Worm (Caenorhabditis elegans) whole organism, midembryonic: ENCODE measurements around the gene C04E6.12.

Experiments
- T22C8.4 ChIP-seq: fragments of 200-800 bp; sonication (Bioruptor generic); IDR thresholded peaks from 2 replicates; pipeline ENCODE4 v1.3.6; 2022; ENCODE audit warnings: missing genetic modification characterization, missing compliant biosample characterization
- flt-1 ChIP-seq: fragments of 200-800 bp; sonication (Bioruptor generic); IDR thresholded peaks from 2 replicates; pipeline ENCODE4 v1.3.6; 2022; ENCODE audit warnings: missing genetic modification characterization, missing compliant biosample characterization
- klf-2 ChIP-seq: fragments of 200-800 bp; sonication (Bioruptor generic); conservative IDR thresholded peaks from 2 replicates; pipeline ENCODE4 v1.3.6; 2022; ENCODE audit warnings: missing genetic modification reagents, missing genetic modification characterization, missing compliant biosample characterization
- med-1 ChIP-seq: sonication (generic microtip); optimal IDR thresholded peaks from 2 replicates; lab custom pipeline; 2017; ENCODE audit warnings: missing genetic modification characterization, mild to moderate bottlenecking, missing compliant biosample characterization, antibody characterized with exemption, missing genetic modification reagents; ENCODE audit not compliant: insufficient read depth
- ref-1 ChIP-seq: fragments of 200-800 bp; sonication (Bioruptor generic); conservative IDR thresholded peaks from 2 replicates; pipeline ENCODE4 v1.3.6; 2022; ENCODE audit warnings: missing genetic modification reagents, missing genetic modification characterization, missing compliant biosample characterization
- ztf-23 ChIP-seq: fragments of 200-800 bp; sonication (Bioruptor generic); IDR thresholded peaks from 2 replicates; pipeline ENCODE4 v1.3.6; 2022; ENCODE audit warnings: missing genetic modification reagents, missing genetic modification characterization, missing compliant biosample characterization
- ztf-29 ChIP-seq: fragments of 200-800 bp; sonication (Bioruptor generic); IDR thresholded peaks from 2 replicates; pipeline ENCODE4 v1.3.6; 2022; ENCODE audit warnings: missing genetic modification reagents, missing genetic modification characterization, missing compliant biosample characterization

DNA sequence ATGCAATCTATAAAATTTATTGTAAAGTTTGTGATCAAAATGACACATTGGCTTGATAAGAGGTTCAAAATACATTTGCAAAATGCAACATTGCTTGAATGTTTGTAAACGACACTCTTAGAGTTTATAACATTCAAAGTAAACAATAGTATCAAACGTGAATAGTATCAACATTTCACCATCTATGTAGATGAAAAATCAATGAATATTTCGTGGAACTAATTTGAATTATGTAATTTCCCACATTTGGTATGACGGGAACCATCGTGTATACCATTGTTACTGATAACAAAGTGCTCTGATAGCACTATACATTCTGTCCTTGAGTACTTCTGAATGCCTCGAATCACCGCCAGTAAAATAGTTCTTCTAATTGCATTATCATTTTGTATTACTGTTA, 10.8 kb upstream of the C04E6.12 start, which contains the start of gene galt-1:
- TF ChIP-seq T22C8.4 (GFP tag; lab: Robert Waterston, UW) = no peak
- no peak for TF ChIP-seq klf-2 (GFP tag; lab: Robert Waterston, UW)
- TF ChIP-seq flt-1 (GFP tag; lab: Robert Waterston, UW) = no peak
- TF ChIP-seq ref-1 (GFP tag; lab: Robert Waterston, UW) = no peak
- no peak for TF ChIP-seq ztf-23 (GFP tag; lab: Robert Waterston, UW)
- TF ChIP-seq med-1 (GFP tag; lab: Kevin White, UChicago) = no peak
- no peak for TF ChIP-seq ztf-29 (GFP tag; lab: Robert Waterston, UW)
